Worm (Caenorhabditis elegans) whole organism, early embryonic: ENCODE measurements around the gene srbc-20.
"Not testable (repeated sequence)": the region's sequence is repeated elsewhere in the genome, so short reads cannot be mapped to it uniquely, and the experiment has no call there.

Source experiments
- B0310.2 ChIP-seq: sonication (generic microtip); optimal IDR thresholded peaks from 2 replicates; lab custom pipeline; 2016; ENCODE audit warnings: mild to moderate bottlenecking, missing genetic modification characterization, missing compliant biosample characterization
- F13C5.2 ChIP-seq: sonication (generic microtip); optimal IDR thresholded peaks from 2 replicates; lab custom pipeline; 2017; ENCODE audit warnings: mild to moderate bottlenecking, missing genetic modification characterization, inconsistent platforms, missing compliant biosample characterization
- aly-1 ChIP-seq: sonication (generic microtip); optimal IDR thresholded peaks from 2 replicates; lab custom pipeline; 2016; ENCODE audit warnings: missing genetic modification characterization, missing compliant biosample characterization
- ama-1 ChIP-seq: fragments of 150-350 bp; optimal IDR thresholded peaks from 2 replicates; lab custom pipeline; 2014
- ceh-13 ChIP-seq: fragments of 200-800 bp; sonication (Bioruptor generic); optimal IDR thresholded peaks from 2 replicates; lab custom pipeline; 2018; ENCODE audit warnings: mild to moderate bottlenecking, missing genetic modification characterization, missing compliant biosample characterization
- ceh-36 ChIP-seq: sonication (generic microtip); optimal IDR thresholded peaks from 2 replicates; lab custom pipeline; 2016; ENCODE audit warnings: missing genetic modification characterization, inconsistent platforms, missing compliant biosample characterization
- ets-7 ChIP-seq: sonication (generic microtip); optimal IDR thresholded peaks from 2 replicates; lab custom pipeline; 2016; ENCODE audit warnings: missing genotype, missing genetic modification characterization, missing compliant biosample characterization
- flt-1 ChIP-seq: fragments of 200-800 bp; sonication (Bioruptor generic); IDR thresholded peaks from 2 replicates; pipeline ENCODE4 v1.3.6; 2022; ENCODE audit warnings: missing genetic modification characterization, missing compliant biosample characterization
- hmbx-1 ChIP-seq: sonication (generic microtip); optimal IDR thresholded peaks from 2 replicates; lab custom pipeline; 2016; ENCODE audit warnings: mild to moderate bottlenecking, missing genetic modification characterization, missing compliant biosample characterization
- hmg-4 ChIP-seq: fragments of 200-800 bp; sonication (Bioruptor generic); optimal IDR thresholded peaks from 2 replicates; lab custom pipeline; 2018; ENCODE audit warnings: mild to moderate bottlenecking, missing genetic modification characterization, missing compliant biosample characterization
- hnd-1 ChIP-seq: sonication (generic microtip); optimal IDR thresholded peaks from 2 replicates; lab custom pipeline; 2016; ENCODE audit warnings: missing genetic modification characterization, missing compliant biosample characterization
- pes-1 ChIP-seq: fragments of 200-800 bp; sonication (Bioruptor generic); IDR thresholded peaks from 2 replicates; pipeline ENCODE4 v1.3.6; 2022; ENCODE audit warnings: missing genetic modification reagents, missing genetic modification characterization, missing compliant biosample characterization
- scrt-1 ChIP-seq: fragments of 200-800 bp; sonication (Bioruptor generic); IDR thresholded peaks from 2 replicates; pipeline ENCODE4 v1.3.6; 2022; ENCODE audit warnings: missing genetic modification characterization, missing compliant biosample characterization
- sea-1 ChIP-seq: fragments of 200-800 bp; sonication (Bioruptor generic); conservative IDR thresholded peaks from 2 replicates; pipeline ENCODE4 v1.3.6; 2022; ENCODE audit warnings: missing genetic modification characterization, missing compliant biosample characterization
- tbx-11 ChIP-seq: fragments of 200-800 bp; sonication (Bioruptor generic); IDR thresholded peaks from 2 replicates; pipeline ENCODE4 v1.3.6; 2022; ENCODE audit warnings: missing genetic modification characterization, missing compliant biosample characterization

srbc-20 gene

DNA sequence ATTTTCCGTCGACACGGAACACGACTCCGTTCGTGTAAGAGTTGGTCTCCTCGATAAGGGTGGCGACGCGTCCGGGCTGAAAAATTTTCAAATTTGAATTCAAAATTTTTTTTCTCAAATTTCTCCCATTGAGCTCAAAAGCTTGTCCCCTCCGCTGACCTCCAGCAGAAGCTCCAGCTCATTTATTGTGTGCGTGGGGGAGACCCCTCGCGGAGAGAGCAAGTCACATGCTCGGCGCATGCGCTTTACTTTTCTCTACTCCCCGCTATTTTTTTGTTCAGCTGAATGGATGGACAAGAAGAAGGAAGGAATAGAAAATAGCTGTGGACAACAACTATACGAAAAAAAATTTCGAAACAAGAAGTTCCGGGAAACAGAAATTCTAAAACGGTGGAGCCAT is 13.4 kb upstream of the srbc-20 start:
- TF ChIP-seq aly-1 (tag; lab: Kevin White, UChicago) (no peak), pes-1 (GFP tag; lab: Robert Waterston, UW) (0 out of 2 replicates have a peak, but pooled peaks have one; percentile 34)

DNA sequence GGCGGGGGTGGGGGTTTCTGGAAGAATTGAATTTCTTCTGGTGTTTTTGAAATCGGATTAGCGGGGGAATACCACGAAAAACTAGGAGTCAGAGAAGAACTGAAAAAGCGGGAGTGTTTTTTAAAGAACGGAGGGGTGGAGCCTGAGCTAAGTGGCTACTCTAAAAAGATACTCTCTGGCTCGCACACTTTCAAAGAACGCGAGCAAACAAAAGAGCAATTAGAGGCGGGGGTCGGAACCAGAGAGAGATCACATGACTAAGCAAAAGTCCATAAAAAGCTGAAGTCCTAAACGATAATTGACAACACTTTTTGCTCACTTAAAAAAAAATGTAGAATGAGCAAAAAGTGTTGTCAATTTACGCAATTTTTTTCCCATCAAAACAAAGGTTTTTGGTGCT is 12.6 kb upstream of the srbc-20 start:
- TF ChIP-seq hmbx-1 (tag; lab: Kevin White, UChicago) (no peak), ama-1 (lab: Kevin White, UChicago) (no peak), hnd-1 (no peak), sea-1 (GFP tag; lab: Robert Waterston, UW) (no peak), scrt-1 (GFP tag; lab: Robert Waterston, UW) (no peak), B0310.2 (tag; lab: Kevin White, UChicago) (no peak)

DNA sequence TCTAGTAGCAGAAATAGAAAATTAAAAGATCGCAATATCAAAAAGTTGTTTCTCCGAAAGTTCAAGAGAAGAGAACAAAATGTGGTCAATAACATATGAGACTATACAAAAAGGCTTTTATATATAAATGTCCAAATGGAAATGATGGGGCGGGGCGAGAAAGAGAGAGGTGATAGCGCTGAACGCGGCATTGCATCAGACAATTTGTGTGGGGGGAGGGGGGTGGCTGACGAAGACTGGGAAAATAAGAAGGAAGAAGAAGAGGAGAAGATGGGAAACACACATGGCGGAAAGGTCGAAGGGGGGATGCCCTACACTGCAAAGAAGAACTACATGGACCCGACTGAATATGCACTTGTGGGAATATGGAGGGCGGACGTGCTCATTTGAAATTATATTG is 11.6 kb upstream of the srbc-20 start:
- no peak for TF ChIP-seq scrt-1 (GFP tag; lab: Robert Waterston, UW)
- TF ChIP-seq ets-7 (tag; lab: Kevin White, UChicago), result no peak
- no peak for TF ChIP-seq flt-1 (GFP tag; lab: Robert Waterston, UW)
- no peak for TF ChIP-seq ama-1 (lab: Kevin White, UChicago)

DNA sequence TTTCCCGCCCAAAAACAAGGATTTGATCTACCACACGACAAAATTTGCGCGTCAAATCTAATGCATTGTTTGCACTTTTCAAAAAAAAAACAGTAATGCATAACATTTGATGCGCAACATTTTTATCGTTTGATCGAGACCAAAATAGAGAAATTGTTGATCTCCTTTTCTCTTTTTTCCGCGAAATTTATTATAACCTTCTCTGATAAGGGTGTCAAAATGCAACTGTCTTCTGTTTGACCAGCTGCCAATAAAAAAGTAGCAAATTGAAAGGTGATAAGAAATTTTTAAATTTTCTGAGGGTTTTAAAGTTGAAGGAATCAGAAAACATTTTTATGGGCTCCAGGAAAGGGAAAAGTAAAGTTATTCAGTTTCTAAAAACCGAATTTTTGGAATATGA is 9.9 kb upstream of the srbc-20 start:
- TF ChIP-seq hmbx-1 (tag; lab: Kevin White, UChicago), result no peak
- TF ChIP-seq pes-1 (GFP tag; lab: Robert Waterston, UW), result no peak
- TF ChIP-seq ets-7 (tag; lab: Kevin White, UChicago), result no peak
- TF ChIP-seq ceh-13 (GFP tag; lab: Kevin White, UChicago), result no peak
- no peak for TF ChIP-seq B0310.2 (tag; lab: Kevin White, UChicago)
- TF ChIP-seq flt-1 (GFP tag; lab: Robert Waterston, UW), result no peak
- TF ChIP-seq scrt-1 (GFP tag; lab: Robert Waterston, UW), result no peak

DNA sequence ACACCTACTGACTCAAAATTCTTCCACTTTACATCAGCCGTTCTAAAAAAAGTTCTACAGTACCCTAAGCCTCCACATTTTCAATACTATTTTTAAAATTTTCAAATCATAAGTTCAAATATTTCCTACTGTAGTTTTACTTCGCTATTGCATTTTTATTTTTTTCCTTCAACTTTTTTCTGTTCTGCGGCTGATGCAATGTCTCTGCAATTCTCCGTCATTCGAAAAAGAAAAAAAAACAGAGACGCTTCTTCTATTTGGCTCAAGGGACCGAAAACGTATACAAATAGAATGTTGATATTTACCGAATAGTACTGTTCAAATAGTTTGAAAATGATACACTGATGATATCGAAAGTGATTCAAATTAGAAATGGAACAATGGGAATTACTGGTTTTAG is 8.6 kb upstream of the srbc-20 start:
- TF ChIP-seq ama-1 (lab: Kevin White, UChicago) (no peak), sea-1 (GFP tag; lab: Robert Waterston, UW) (no peak), ceh-13 (GFP tag; lab: Kevin White, UChicago) (no peak), aly-1 (tag; lab: Kevin White, UChicago) (no peak), ceh-36 (tag; lab: Kevin White, UChicago) (no peak), B0310.2 (tag; lab: Kevin White, UChicago) (no peak), ets-7 (tag; lab: Kevin White, UChicago) (no peak), flt-1 (GFP tag; lab: Robert Waterston, UW) (no peak), hmg-4 (GFP tag; lab: Kevin White, UChicago) (no peak), tbx-11 (no peak), hmbx-1 (tag; lab: Kevin White, UChicago) (no peak)

DNA sequence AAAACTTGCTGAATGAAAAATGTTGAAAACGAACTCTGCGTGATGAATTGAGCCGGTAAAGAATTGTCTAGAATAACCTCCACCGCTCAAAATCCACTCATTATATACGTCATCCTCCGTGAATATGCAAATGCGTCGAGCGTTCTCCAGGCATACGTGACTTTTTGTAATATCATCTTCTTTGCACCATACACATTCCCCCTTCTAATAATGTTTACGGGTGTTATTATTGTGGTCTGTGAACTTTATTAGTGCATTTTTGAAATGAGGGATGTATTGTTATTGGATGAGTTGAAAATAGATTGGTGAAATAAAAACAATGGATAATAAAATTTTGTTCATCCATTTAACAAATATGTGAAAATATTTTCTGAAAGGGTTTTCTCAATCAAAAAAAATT is 7.0 kb upstream of the srbc-20 start, which contains the start of gene F22F7.7:
Gene F22F7.7 (minus strand): TSS at position 125 of the 400 bp plus-strand sequence.
- TF ChIP-seq ceh-13 (GFP tag; lab: Kevin White, UChicago) (no peak), hmg-4 (GFP tag; lab: Kevin White, UChicago) (no peak), hnd-1 (no peak)

DNA sequence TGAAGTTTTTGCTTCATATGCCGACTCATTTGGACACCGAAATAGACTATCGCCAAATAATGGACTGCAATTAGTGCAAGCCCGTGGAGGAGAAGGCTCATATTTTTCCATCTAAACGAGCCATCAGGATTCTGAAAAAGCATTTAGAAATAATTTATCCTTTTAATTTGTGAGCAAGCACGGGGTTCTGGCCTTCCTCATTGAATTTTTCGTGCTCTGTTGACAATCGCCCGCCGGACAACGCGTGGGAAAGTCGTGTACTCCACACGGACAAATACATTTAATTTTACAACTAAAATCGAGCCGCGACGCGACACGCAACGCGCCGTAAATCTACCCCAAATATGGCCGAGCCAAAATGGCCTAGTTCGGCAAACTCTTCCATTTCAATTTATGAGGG is 2.5 kb upstream of the srbc-20 start, which contains the start of gene F22F7.12:
Gene F22F7.12 (minus strand): TSS at position 101 of the 400 bp plus-strand sequence.
- TF ChIP-seq aly-1, F13C5.2, B0310.2 (tag; lab: Kevin White, UChicago): not testable (repeated sequence)

DNA sequence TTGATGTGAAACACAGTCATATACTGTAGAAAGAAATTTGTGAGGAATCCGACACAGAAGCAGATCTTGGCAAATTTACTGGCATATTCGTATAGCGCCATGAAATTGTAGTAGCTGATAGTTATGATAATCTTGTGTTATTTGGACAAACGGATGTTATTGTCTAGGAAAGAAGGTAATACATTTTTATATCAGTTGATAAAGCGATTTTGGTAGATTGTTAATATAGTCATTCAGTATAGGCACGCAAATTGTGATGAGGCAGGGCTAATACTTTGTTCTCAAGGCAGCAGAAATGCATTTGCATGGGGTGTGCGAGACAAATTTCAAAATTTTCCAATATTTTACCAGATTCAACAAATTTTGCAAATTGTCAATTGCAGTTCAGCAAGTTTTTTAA is 851 bp upstream of the srbc-20 start, which contains the start of gene str-52:
Gene str-52 (minus strand): TSS at position 101 of the 400 bp plus-strand sequence.
- no peak for TF ChIP-seq ceh-36 (tag; lab: Kevin White, UChicago)
- TF ChIP-seq ceh-13 (GFP tag; lab: Kevin White, UChicago), result no peak
- no peak for TF ChIP-seq pes-1 (GFP tag; lab: Robert Waterston, UW)
- TF ChIP-seq hnd-1, result no peak

DNA sequence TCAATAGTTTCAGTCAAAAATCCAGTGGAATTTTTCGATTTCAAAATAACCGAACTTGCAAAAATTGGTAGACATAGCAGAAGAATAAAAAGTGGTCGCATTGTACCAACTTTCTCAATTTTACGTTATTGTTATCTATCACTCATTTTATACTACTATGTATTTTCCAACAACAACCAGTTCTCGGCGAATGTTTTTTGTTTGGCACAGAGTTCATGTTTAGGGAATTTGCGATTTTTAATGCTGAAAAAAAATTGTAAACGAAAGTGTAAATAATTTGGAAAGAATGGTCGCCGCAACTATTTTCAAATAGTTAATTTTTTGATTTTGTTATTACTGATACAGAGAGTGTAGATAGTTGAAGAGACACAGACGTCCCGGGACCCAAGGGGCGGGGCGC is 2.5 kb downstream of the srbc-20 start, which contains the start of gene C45H4.21:
Gene C45H4.21 (minus strand): TSS at position 101 of the 400 bp plus-strand sequence.
- no peak for TF ChIP-seq ceh-36 (tag; lab: Kevin White, UChicago)
- no peak for TF ChIP-seq ets-7 (tag; lab: Kevin White, UChicago)
- no peak for TF ChIP-seq aly-1 (tag; lab: Kevin White, UChicago)
- TF ChIP-seq hmbx-1 (tag; lab: Kevin White, UChicago), result no peak
- no peak for TF ChIP-seq tbx-11
- TF ChIP-seq scrt-1 (GFP tag; lab: Robert Waterston, UW), result no peak
- no peak for TF ChIP-seq B0310.2 (tag; lab: Kevin White, UChicago)
- no peak for TF ChIP-seq pes-1 (GFP tag; lab: Robert Waterston, UW)
- TF ChIP-seq flt-1 (GFP tag; lab: Robert Waterston, UW), result no peak
- TF ChIP-seq sea-1 (GFP tag; lab: Robert Waterston, UW), result no peak
- no peak for TF ChIP-seq ama-1 (lab: Kevin White, UChicago)
